Fruit fly (Drosophila melanogaster): ENCODE results near the gene CG14397.

The CG14397 gene

dm6 chr2L:21096448-21096994 lies 5.5 kb downstream of the CG14397 start, which contains the start of gene CG34136 (continued):
- no peak for TF ChIP-seq CG18011 (GFP tag; optimal IDR thresholded peaks at IDR 0.05)
- no peak for TF ChIP-seq CG5953 (GFP tag; IDR thresholded peaks at IDR 0.05)
- no peak for TF ChIP-seq prd (optimal IDR thresholded peaks at IDR 0.05)
- peak; percentile 30; the same call in 1 of the 3 replicates for TF ChIP-seq prd (GFP tag; IDR thresholded peaks at IDR 0.05)
- TF ChIP-seq CG31388 (GFP tag; optimal IDR thresholded peaks at IDR 0.05), result no peak
- no peak for TF ChIP-seq tll (GFP tag; optimal IDR thresholded peaks at IDR 0.05)
- no peak for TF ChIP-seq hbn (GFP tag; IDR thresholded peaks at IDR 0.05; ENCODE audit: partially characterized antibody)
- TF ChIP-seq rib (GFP tag; IDR thresholded peaks at IDR 0.05), result no peak
- TF ChIP-seq slbo (GFP tag; IDR thresholded peaks at IDR 0.05), result peak; percentile 60
- no peak for TF ChIP-seq Lhr (GFP tag; optimal IDR thresholded peaks at IDR 0.05)
- no peak for TF ChIP-seq CG4328 (GFP tag; optimal IDR thresholded peaks at IDR 0.05)
- TF ChIP-seq vfl (GFP tag; optimal IDR thresholded peaks at IDR 0.05), result no peak
- no peak for TF ChIP-seq fd102C (GFP tag; optimal IDR thresholded peaks at IDR 0.05)
- peak; percentile 99 for TF ChIP-seq Deaf1 (tag; optimal IDR thresholded peaks at IDR 0.05)
- 0 out of 2 replicates have a peak, but pooled peaks have one; percentile 42 for TF ChIP-seq lmd (GFP tag; IDR thresholded peaks at IDR 0.05)
- TF ChIP-seq dpn (GFP tag; optimal IDR thresholded peaks at IDR 0.05), result peak in 1 of 2 experiments; percentile 41
- TF ChIP-seq mam (GFP tag; optimal IDR thresholded peaks at IDR 0.05), result no peak
- TF ChIP-seq trh (GFP tag; optimal IDR thresholded peaks at IDR 0.05), result no peak
- no peak for TF ChIP-seq insv (GFP tag; optimal IDR thresholded peaks at IDR 0.05)
- TF ChIP-seq gsb (GFP tag; IDR thresholded peaks at IDR 0.05), result no peak
- TF ChIP-seq sna (GFP tag; IDR thresholded peaks at IDR 0.05; ENCODE audit: partially characterized antibody), result no peak
- no peak for TF ChIP-seq pita (GFP tag; optimal IDR thresholded peaks at IDR 0.05)
- peak; percentile 56 for TF ChIP-seq Sox102F (GFP tag; optimal IDR thresholded peaks at IDR 0.05)
- no peak for TF ChIP-seq dimm (GFP tag; IDR thresholded peaks at IDR 0.05)
- TF ChIP-seq CG6765 (GFP tag; optimal IDR thresholded peaks at IDR 0.05), result no peak
- no peak for TF ChIP-seq wdn (GFP tag; IDR thresholded peaks at IDR 0.05)
- peak; percentile 41 for TF ChIP-seq CG13424 (tag; optimal IDR thresholded peaks at IDR 0.05)
- TF ChIP-seq CG13775 (GFP tag; optimal IDR thresholded peaks at IDR 0.05), result peak; percentile 29
- no peak for TF ChIP-seq CG12391 (tag; optimal IDR thresholded peaks at IDR 0.05)
- peak; percentile 44; the same call in 1 of the 2 replicates for TF ChIP-seq Xrp1 (GFP tag; IDR thresholded peaks at IDR 0.05)
- no peak for TF ChIP-seq caup (GFP tag; optimal IDR thresholded peaks at IDR 0.05; ENCODE audit: severe bottlenecking)
- peak; percentile 42 for TF ChIP-seq CG18619 (GFP tag; optimal IDR thresholded peaks at IDR 0.05)
- TF ChIP-seq Ptx1 (GFP tag; IDR thresholded peaks at IDR 0.05), result 0 out of 2 replicates have a peak, but pooled peaks have one; percentile 37
- TF ChIP-seq Hr39 (optimal IDR thresholded peaks at IDR 0.05), result no peak
- TF ChIP-seq Gug (GFP tag; IDR thresholded peaks at IDR 0.05), result no peak
- TF ChIP-seq CG13296 (GFP tag; optimal IDR thresholded peaks at IDR 0.05), result no peak
- TF ChIP-seq CG8924 (tag; optimal IDR thresholded peaks at IDR 0.05), result peak; percentile 13
- no peak for TF ChIP-seq CG34422 (GFP tag; IDR thresholded peaks at IDR 0.05)
- no peak for TF ChIP-seq Sry-δ (GFP tag; optimal IDR thresholded peaks at IDR 0.05)
- TF ChIP-seq CG3847 (GFP tag; IDR thresholded peaks at IDR 0.05), result no peak
- no peak for TF ChIP-seq Chrac-16 (GFP tag; optimal IDR thresholded peaks at IDR 0.05)
- no peak for TF ChIP-seq CG17612 (GFP tag; IDR thresholded peaks at IDR 0.05)
- TF ChIP-seq Elba2 (GFP tag; optimal IDR thresholded peaks at IDR 0.05), result no peak
- no peak for TF ChIP-seq CG14441 (GFP tag; IDR thresholded peaks at IDR 0.05)
- peak; percentile 28 for TF ChIP-seq unpg (GFP tag; optimal IDR thresholded peaks at IDR 0.05)
- TF ChIP-seq CG1024 (GFP tag; IDR thresholded peaks at IDR 0.05), result no peak
- peak; percentile 52 for TF ChIP-seq Sox100B (GFP tag; optimal IDR thresholded peaks at IDR 0.05)
- TF ChIP-seq bowl (GFP tag; IDR thresholded peaks at IDR 0.05), result no peak; the same call in 1 of the 2 replicates
- no peak for TF ChIP-seq dan (GFP tag; IDR thresholded peaks at IDR 0.05)
- TF ChIP-seq CG10431 (GFP tag; optimal IDR thresholded peaks at IDR 0.05), result peak; percentile 69
- TF ChIP-seq Nf-YB (GFP tag; optimal IDR thresholded peaks at IDR 0.05), result no peak
- no peak for TF ChIP-seq hth (optimal IDR thresholded peaks at IDR 0.05)

All from whole organism, embryonic.